Worm (Caenorhabditis elegans) whole organism, L4 larva: ENCODE results near the gene piit-1.

Experiments
- lsy-2 ChIP-seq, 2 experiments: fragments of 150-350 bp in 1 of 2; sonication (generic microtip) in 1 of 2; optimal IDR thresholded peaks; 2 replicates each; lab custom pipeline; 2014 to 2017; ENCODE audit warnings: missing biosample characterization in 2 of 2, missing genetic modification characterization in 2 of 2
- mdl-1 ChIP-seq, 2 experiments: fragments of 150-350 bp in 1 of 2; sonication (generic microtip) in 1 of 2; optimal IDR thresholded peaks; 2 replicates each; lab custom pipeline; 2014 to 2017; ENCODE audit warnings: missing biosample characterization in 2 of 2, missing genetic modification characterization in 2 of 2
- mxl-2 ChIP-seq: fragments of 200-800 bp; sonication (Bioruptor generic); conservative IDR thresholded peaks from 2 replicates; pipeline ENCODE4 v1.3.6; 2022; ENCODE audit warnings: missing genetic modification reagents, missing genetic modification characterization, missing compliant biosample characterization
- nhr-6 ChIP-seq: fragments of 150-350 bp; optimal IDR thresholded peaks from 2 replicates; lab custom pipeline; 2014; ENCODE audit warnings: missing biosample characterization, missing genetic modification characterization
- unc-62 ChIP-seq, 3 experiments: fragments of 150-350 bp in 1 of 3; sonication (generic microtip); optimal IDR thresholded peaks in 2 of 3; peaks in 1 of 3; 1 replicate in 1 of 3; 2 replicates in 2 of 3; lab custom pipeline; 2014 to 2017; ENCODE audit warnings: missing biosample characterization in 3 of 3, missing genetic modification characterization in 3 of 3, missing genetic modification reagents in 3 of 3, missing genotype in 1 of 3

ce11 chrV:11613007-11613406 lies 3.1 kb upstream of the piit-1 start, which contains the start of gene tag-290:
- TF ChIP-seq lsy-2 (tag; optimal IDR thresholded peaks at IDR 0.05; lab: Kevin White, UChicago) (no peak), mxl-2 (GFP tag; lab: Robert Waterston, UW) (no peak), unc-62 (GFP tag; optimal IDR thresholded peaks at IDR 0.05 in 1 of 2; lab: Kevin White, UChicago) (no peak), unc-62 (tag; optimal IDR thresholded peaks at IDR 0.05; lab: Kevin White, UChicago) (no peak), mdl-1 (tag; optimal IDR thresholded peaks at IDR 0.05; lab: Kevin White, UChicago) (no peak), nhr-6 (tag; lab: Kevin White, UChicago) (no peak)
